Fruit fly (Drosophila melanogaster): Measurements from ENCODE around the gene Irp-1A.

Gene Irp-1A

dm6 chr3R:22755187-22755777, 30.9 kb upstream of the Irp-1A start:
- TF ChIP-seq CG10348 (GFP tag; IDR thresholded peaks at IDR 0.05) (no peak), gl (tag; optimal IDR thresholded peaks at IDR 0.05) (no peak), Ets98B (GFP tag; IDR thresholded peaks at IDR 0.05) (peak; percentile 7; the same call in 1 of the 2 replicates), CG8159 (tag; optimal IDR thresholded peaks at IDR 0.05) (no peak), CG9948 (tag; optimal IDR thresholded peaks at IDR 0.05) (no peak), fd96Ca (GFP tag; IDR thresholded peaks at IDR 0.05) (no peak), D1 (tag; optimal IDR thresholded peaks at IDR 0.05) (no peak)

dm6 chr3R:22753895-22754774, 29.7 kb upstream of the Irp-1A start:
- peak; percentile 92 for TF ChIP-seq CG13204 (GFP tag; optimal IDR thresholded peaks at IDR 0.05)
- no peak for TF ChIP-seq CG9948 (tag; optimal IDR thresholded peaks at IDR 0.05)
- TF ChIP-seq CG12605 (GFP tag; IDR thresholded peaks at IDR 0.05): peak; percentile 40
- TF ChIP-seq CG14655 (GFP tag; optimal IDR thresholded peaks at IDR 0.05): peak; percentile 58
- peak; percentile 53; the same call in 1 of the 3 replicates for TF ChIP-seq fd96Ca (GFP tag; IDR thresholded peaks at IDR 0.05)
- TF ChIP-seq Pif1B (GFP tag; optimal IDR thresholded peaks at IDR 0.05): no peak
- peak; percentile 57; the same call in 1 of the 2 replicates for TF ChIP-seq CG32121 (GFP tag; IDR thresholded peaks at IDR 0.05)
- no peak for TF ChIP-seq rn (GFP tag; IDR thresholded peaks at IDR 0.05)
- TF ChIP-seq Ets98B (GFP tag; IDR thresholded peaks at IDR 0.05): peak; percentile 65
- TF ChIP-seq CG4496 (GFP tag; IDR thresholded peaks at IDR 0.05): peak; percentile 57
- TF ChIP-seq CG8301 (tag; optimal IDR thresholded peaks at IDR 0.05): peak; percentile 37

- no peak for TF ChIP-seq CG17806 (tag; optimal IDR thresholded peaks at IDR 0.05)
- TF ChIP-seq EcR (GFP tag; optimal IDR thresholded peaks at IDR 0.05): peak; percentile 8
- 0 out of 3 replicates have a peak, but pooled peaks have one; percentile 13 for TF ChIP-seq CG4496 (GFP tag; IDR thresholded peaks at IDR 0.05)
These were observed 29.2 kb upstream of the Irp-1A start for dm6 chr3R:22753600-22753894.

- no peak for TF ChIP-seq Pif1B (GFP tag; optimal IDR thresholded peaks at IDR 0.05)
- TF ChIP-seq Pif1A (GFP tag; optimal IDR thresholded peaks at IDR 0.05): no peak
- TF ChIP-seq D1 (tag; optimal IDR thresholded peaks at IDR 0.05): no peak
These were observed 28.5 kb upstream of the Irp-1A start for dm6 chr3R:22752929-22753328.

dm6 chr3R:22751698-22752097, 27.3 kb upstream of the Irp-1A start:
- TF ChIP-seq D1 (tag; optimal IDR thresholded peaks at IDR 0.05) (no peak), gl (tag; optimal IDR thresholded peaks at IDR 0.05) (no peak), fd96Ca (GFP tag; IDR thresholded peaks at IDR 0.05) (no peak), CG4496 (GFP tag; IDR thresholded peaks at IDR 0.05) (no peak), Ets98B (GFP tag; IDR thresholded peaks at IDR 0.05) (no peak), Pif1A (GFP tag; optimal IDR thresholded peaks at IDR 0.05) (no peak), rn (GFP tag; IDR thresholded peaks at IDR 0.05) (no peak), CG9948 (tag; optimal IDR thresholded peaks at IDR 0.05) (no peak)

DNA sequence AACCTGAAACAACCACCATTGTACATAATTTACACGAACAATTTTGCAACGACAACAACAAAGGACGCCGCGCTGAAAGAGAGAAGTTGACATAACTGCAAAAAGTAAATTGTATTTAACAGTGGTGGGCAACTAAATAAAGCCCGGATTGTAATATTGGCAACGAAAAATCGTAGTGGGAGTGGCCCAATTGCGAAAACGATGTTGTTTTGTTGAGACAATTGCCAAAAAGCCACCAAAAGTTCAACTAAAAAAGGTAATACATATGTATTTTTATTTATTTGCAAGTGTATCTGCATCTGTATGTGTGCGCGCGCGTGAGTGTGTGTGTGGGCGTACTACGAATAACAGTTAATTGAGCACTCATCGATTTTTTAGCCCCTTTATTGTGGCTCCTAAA, 26.7 kb upstream of the Irp-1A start:
- TF ChIP-seq CG14655 (GFP tag; optimal IDR thresholded peaks at IDR 0.05) (no peak), CG34367 (tag; optimal IDR thresholded peaks at IDR 0.05) (no peak), Pif1A (GFP tag; optimal IDR thresholded peaks at IDR 0.05) (peak; percentile 5), gl (tag; optimal IDR thresholded peaks at IDR 0.05) (no peak), CG12605 (GFP tag; IDR thresholded peaks at IDR 0.05) (no peak), EcR (GFP tag; optimal IDR thresholded peaks at IDR 0.05) (no peak), fd96Ca (GFP tag; IDR thresholded peaks at IDR 0.05) (peak; percentile 76), CG13204 (GFP tag; optimal IDR thresholded peaks at IDR 0.05) (no peak), rn (GFP tag; IDR thresholded peaks at IDR 0.05) (no peak), Ets98B (GFP tag; IDR thresholded peaks at IDR 0.05) (peak; percentile 54), CG8159 (tag; optimal IDR thresholded peaks at IDR 0.05) (peak; percentile 41), CG15710 (tag; optimal IDR thresholded peaks at IDR 0.05) (no peak), Snoo (tag; optimal IDR thresholded peaks at IDR 0.05) (peak; percentile 6), CG8301 (tag; optimal IDR thresholded peaks at IDR 0.05) (peak; percentile 17), Pif1B (GFP tag; optimal IDR thresholded peaks at IDR 0.05) (no peak), CG10348 (GFP tag; IDR thresholded peaks at IDR 0.05) (no peak), CG9948 (tag; optimal IDR thresholded peaks at IDR 0.05) (no peak), D1 (tag; optimal IDR thresholded peaks at IDR 0.05) (no peak), CG4496 (GFP tag; IDR thresholded peaks at IDR 0.05) (no peak), CG32121 (GFP tag; IDR thresholded peaks at IDR 0.05) (peak; percentile 57), CG17806 (tag; optimal IDR thresholded peaks at IDR 0.05) (no peak)

DNA sequence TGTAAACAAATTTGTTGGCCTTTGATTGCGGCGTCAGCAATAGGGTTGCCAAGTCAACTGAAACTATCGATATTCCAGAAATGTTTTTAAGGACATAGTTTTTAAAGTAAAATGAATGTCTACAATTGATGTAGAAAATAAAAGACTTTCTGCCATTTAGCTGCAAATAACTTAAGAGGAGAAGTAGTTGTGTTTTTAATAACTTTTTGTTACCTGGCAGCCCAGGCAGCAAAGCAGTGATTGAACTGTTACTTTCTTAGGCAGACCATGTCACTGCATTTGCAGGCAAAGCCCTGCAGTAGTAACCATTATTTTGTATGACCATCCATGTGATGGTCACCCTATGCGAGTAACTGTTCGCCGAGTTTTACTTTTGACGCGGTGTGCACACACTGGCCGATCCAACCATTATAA, 26.2 kb upstream of the Irp-1A start, which contains the start of the genes rumi, CG7029 and Usp12-46:
rumi (minus strand) TSS at position 64 of the 414 bp plus-strand sequence.
CG7029 (plus strand) TSS at position 368 of the 414 bp plus-strand sequence.
Usp12-46 (plus strand) TSS at position 368 of the 414 bp plus-strand sequence.
- TF ChIP-seq Pif1B (GFP tag; optimal IDR thresholded peaks at IDR 0.05) (no peak), CG13204 (GFP tag; optimal IDR thresholded peaks at IDR 0.05) (no peak), D1 (tag; optimal IDR thresholded peaks at IDR 0.05) (no peak), Snoo (tag; optimal IDR thresholded peaks at IDR 0.05) (peak; percentile 74), CG15710 (tag; optimal IDR thresholded peaks at IDR 0.05) (peak; percentile 79), CG4496 (GFP tag; IDR thresholded peaks at IDR 0.05) (peak; percentile 89), fd96Ca (GFP tag; IDR thresholded peaks at IDR 0.05) (peak; percentile 78), rn (GFP tag; IDR thresholded peaks at IDR 0.05) (peak; percentile 31; the same call in 1 of the 2 replicates), Ets98B (GFP tag; IDR thresholded peaks at IDR 0.05) (peak; percentile 81), CG12605 (GFP tag; IDR thresholded peaks at IDR 0.05) (peak; percentile 56), CG10348 (GFP tag; IDR thresholded peaks at IDR 0.05) (0 out of 2 replicates have a peak, but pooled peaks have one; percentile 17), EcR (GFP tag; optimal IDR thresholded peaks at IDR 0.05) (no peak), CG8159 (tag; optimal IDR thresholded peaks at IDR 0.05) (peak; percentile 79), CG9948 (tag; optimal IDR thresholded peaks at IDR 0.05) (peak; percentile 57), CG34367 (tag; optimal IDR thresholded peaks at IDR 0.05) (peak; percentile 73), Pif1A (GFP tag; optimal IDR thresholded peaks at IDR 0.05) (no peak), CG14655 (GFP tag; optimal IDR thresholded peaks at IDR 0.05) (no peak), gl (tag; optimal IDR thresholded peaks at IDR 0.05) (peak; percentile 32), CG17806 (tag; optimal IDR thresholded peaks at IDR 0.05) (peak; percentile 76), CG8301 (tag; optimal IDR thresholded peaks at IDR 0.05) (peak; percentile 70), CG32121 (GFP tag; IDR thresholded peaks at IDR 0.05) (peak; percentile 73; the same call in 1 of the 2 replicates)

Measured in whole organism, pupa.